Worm (Caenorhabditis elegans) whole organism, midembryonic: ENCODE measurements around the gene mrpl-32.

ENCODE experiments used
- T22C8.4 ChIP-seq: fragments of 200-800 bp; sonication (Bioruptor generic); IDR thresholded peaks from 2 replicates; pipeline ENCODE4 v1.3.6; 2022; ENCODE audit warnings: missing genetic modification characterization, missing compliant biosample characterization
- cog-1 ChIP-seq: sonication (generic microtip); optimal IDR thresholded peaks from 2 replicates; lab custom pipeline; 2016; ENCODE audit warnings: missing genetic modification characterization, missing compliant biosample characterization
- flt-1 ChIP-seq: fragments of 200-800 bp; sonication (Bioruptor generic); IDR thresholded peaks from 2 replicates; pipeline ENCODE4 v1.3.6; 2022; ENCODE audit warnings: missing genetic modification characterization, missing compliant biosample characterization
- klf-2 ChIP-seq: fragments of 200-800 bp; sonication (Bioruptor generic); conservative IDR thresholded peaks from 2 replicates; pipeline ENCODE4 v1.3.6; 2022; ENCODE audit warnings: missing genetic modification reagents, missing genetic modification characterization, missing compliant biosample characterization
- med-1 ChIP-seq: sonication (generic microtip); optimal IDR thresholded peaks from 2 replicates; lab custom pipeline; 2017; ENCODE audit warnings: missing genetic modification characterization, mild to moderate bottlenecking, missing compliant biosample characterization, antibody characterized with exemption, missing genetic modification reagents; ENCODE audit not compliant: insufficient read depth
- ref-1 ChIP-seq: fragments of 200-800 bp; sonication (Bioruptor generic); conservative IDR thresholded peaks from 2 replicates; pipeline ENCODE4 v1.3.6; 2022; ENCODE audit warnings: missing genetic modification reagents, missing genetic modification characterization, missing compliant biosample characterization
- tab-1 ChIP-seq: fragments of 200-800 bp; sonication (Bioruptor generic); IDR thresholded peaks from 2 replicates; pipeline ENCODE4 v1.3.6; 2022; ENCODE audit warnings: missing genetic modification characterization, missing compliant biosample characterization
- ztf-23 ChIP-seq: fragments of 200-800 bp; sonication (Bioruptor generic); IDR thresholded peaks from 2 replicates; pipeline ENCODE4 v1.3.6; 2022; ENCODE audit warnings: missing genetic modification reagents, missing genetic modification characterization, missing compliant biosample characterization
- ztf-29 ChIP-seq: fragments of 200-800 bp; sonication (Bioruptor generic); IDR thresholded peaks from 2 replicates; pipeline ENCODE4 v1.3.6; 2022; ENCODE audit warnings: missing genetic modification reagents, missing genetic modification characterization, missing compliant biosample characterization

The mrpl-32 gene

DNA sequence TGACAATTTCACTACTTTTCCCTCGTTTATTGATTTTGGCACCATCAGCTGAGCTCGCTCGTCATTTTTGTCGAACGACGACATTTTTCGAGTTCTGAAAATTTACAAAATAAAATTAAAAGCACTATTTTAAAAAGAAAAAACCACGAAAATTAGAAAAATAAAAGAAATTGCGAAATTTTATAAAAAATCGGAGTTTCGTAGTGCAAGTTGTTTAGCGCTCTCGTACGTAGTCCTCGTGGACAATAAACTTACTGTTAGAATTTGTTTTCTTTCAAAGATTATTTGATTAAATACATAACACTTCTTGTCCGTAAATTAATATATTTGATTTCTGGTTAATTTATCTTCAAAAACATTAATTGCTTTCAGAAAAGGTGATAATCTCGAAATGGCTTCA is 40.7 kb downstream of the mrpl-32 start, which contains the start of the genes ess-2 and F42H10.2:
Gene ess-2, minus strand, starts transcription at position 99 of the 400 bp plus-strand sequence.
Gene F42H10.2, plus strand, starts transcription at position 367 of the 400 bp plus-strand sequence.
- no peak for TF ChIP-seq T22C8.4 (GFP tag; lab: Robert Waterston, UW)
- no peak for TF ChIP-seq cog-1 (tag; lab: Kevin White, UChicago)
- TF ChIP-seq ref-1 (GFP tag; lab: Robert Waterston, UW), result no peak
- no peak for TF ChIP-seq klf-2 (GFP tag; lab: Robert Waterston, UW)
- TF ChIP-seq flt-1 (GFP tag; lab: Robert Waterston, UW), result no peak
- no peak for TF ChIP-seq ztf-23 (GFP tag; lab: Robert Waterston, UW)
- TF ChIP-seq tab-1, result no peak
- no peak for TF ChIP-seq med-1 (GFP tag; lab: Kevin White, UChicago)
- no peak for TF ChIP-seq ztf-29

- TF ChIP-seq T22C8.4 (GFP tag; lab: Robert Waterston, UW) (no peak), cog-1 (tag; lab: Kevin White, UChicago) (no peak), klf-2 (GFP tag; lab: Robert Waterston, UW) (no peak), ztf-29 (no peak), flt-1 (GFP tag; lab: Robert Waterston, UW) (no peak), ztf-23 (GFP tag; lab: Robert Waterston, UW) (no peak), tab-1 (no peak), med-1 (GFP tag; lab: Kevin White, UChicago) (no peak), ref-1 (GFP tag; lab: Robert Waterston, UW) (no peak)
Observed at ce11 chrIII:8491945-8492344, 42.4 kb downstream of the mrpl-32 start.

DNA sequence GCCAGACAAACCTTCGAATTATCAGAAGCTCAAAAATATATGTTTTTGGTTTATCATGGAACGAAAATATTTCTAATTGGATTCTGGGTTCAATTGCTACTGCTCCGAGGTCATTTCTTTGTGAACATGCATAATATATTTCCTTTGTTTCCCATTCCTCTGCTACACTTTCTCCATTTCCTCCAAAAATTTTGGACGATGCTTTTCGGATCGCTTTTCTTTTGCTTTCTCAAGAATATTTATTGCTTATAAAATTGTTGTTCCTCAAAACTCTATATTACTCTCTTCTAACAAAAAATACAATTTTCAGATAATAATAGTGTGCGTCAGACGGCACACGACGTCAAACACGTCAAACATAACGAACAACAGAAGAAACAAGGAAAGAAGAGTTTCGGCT is 45.2 kb downstream of the mrpl-32 start, which contains the start of gene pac-1:
Gene pac-1, plus strand, starts transcription at position 301 of the 400 bp plus-strand sequence.
- TF ChIP-seq ztf-23 (GFP tag; lab: Robert Waterston, UW), result no peak
- no peak for TF ChIP-seq med-1 (GFP tag; lab: Kevin White, UChicago)
- TF ChIP-seq ref-1 (GFP tag; lab: Robert Waterston, UW), result no peak
- no peak for TF ChIP-seq cog-1 (tag; lab: Kevin White, UChicago)
- TF ChIP-seq ztf-29, result no peak
- no peak for TF ChIP-seq klf-2 (GFP tag; lab: Robert Waterston, UW)
- no peak for TF ChIP-seq T22C8.4 (GFP tag; lab: Robert Waterston, UW)
- no peak for TF ChIP-seq tab-1
- no peak for TF ChIP-seq flt-1 (GFP tag; lab: Robert Waterston, UW)
